Fruit fly (Drosophila melanogaster) S2 (cell line): Measurements from ENCODE around the gene CG32388.

Experiments
- CG8478 ChIP-seq: fragments of >200 bp; optimal IDR thresholded peaks from 2 replicates; lab custom pipeline; 2018
- CTCF ChIP-seq, 2 experiments: fragments of >200 bp; optimal IDR thresholded peaks; 2 replicates each; lab custom pipeline; 2018

DNA sequence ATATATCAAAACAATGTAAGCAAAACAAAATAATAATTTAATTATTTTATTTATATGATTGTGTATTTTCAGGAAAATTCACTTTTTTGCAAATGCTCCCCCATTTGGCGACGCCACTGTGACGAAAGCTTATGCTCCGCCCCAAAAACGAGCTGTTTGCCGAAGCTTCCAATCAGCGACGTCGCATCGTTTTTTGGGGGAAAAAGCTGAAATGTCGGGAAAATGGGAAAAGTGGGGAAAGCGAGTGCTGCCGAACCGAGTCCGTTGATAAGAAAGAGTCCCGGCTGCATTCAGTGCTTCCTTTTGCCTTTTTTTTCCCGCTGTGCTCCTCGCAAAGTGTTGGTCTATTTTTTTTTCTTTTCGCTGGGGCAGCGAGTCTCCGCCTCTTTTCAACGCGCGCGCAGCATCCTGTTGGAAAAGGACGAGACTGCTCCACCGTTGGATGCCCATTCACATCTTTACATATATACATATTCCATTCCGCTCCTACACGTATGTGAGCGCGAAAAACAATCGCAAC is 49.5 kb downstream of the CG32388 start:
- TF ChIP-seq CG8478 (no peak), CTCF (optimal IDR thresholded peaks at IDR 0.05; lab: Kevin White, UChicago) (no peak)
